Fruit fly (Drosophila melanogaster) whole organism: ENCODE measurements around the gene Apl.

Source experiments
- CG8478 ChIP-seq: fragments of >200 bp; optimal IDR thresholded peaks from 2 replicates; lab custom pipeline; 2018; ENCODE audit warnings: inconsistent platforms
- Dll ChIP-seq: fragments of >200 bp; optimal IDR thresholded peaks from 2 replicates; lab custom pipeline; 2017
- EcR ChIP-seq, 2 experiments: fragments of >200 bp; optimal IDR thresholded peaks; 2 replicates each; lab custom pipeline; 2017; ENCODE audit warnings: missing biosample characterization in 2 of 2, missing genetic modification characterization in 2 of 2, missing genetic modification reagents in 2 of 2
- psq ChIP-seq: fragments of >200 bp; optimal IDR thresholded peaks from 2 replicates; lab custom pipeline; 2017
- usp ChIP-seq: fragments of >200 bp; optimal IDR thresholded peaks from 2 replicates; lab custom pipeline; 2017; ENCODE audit warnings: missing biosample characterization, missing genetic modification characterization, mixed read lengths

dm6 chr3L:16602736-16603144 is 7.8 kb downstream of the Apl start, which contains the start of gene Arts:
- TF ChIP-seq CG8478: no peak
- TF ChIP-seq EcR (GFP tag; optimal IDR thresholded peaks at IDR 0.05; lab: Kevin White, UChicago): no peak
- no peak for TF ChIP-seq psq (lab: Kevin White, UChicago)
- TF ChIP-seq Dll (lab: Kevin White, UChicago): no peak
- no peak for TF ChIP-seq usp (GFP tag; lab: Kevin White, UChicago)
